Fruit fly (Drosophila melanogaster) whole organism, embryonic: ENCODE results near the gene ksr.

Experiments used
- Abd-B ChIP-seq: fragments of 200-800 bp; sonication (Bioruptor generic); optimal IDR thresholded peaks from 2 replicates; lab custom pipeline; 2018; ENCODE audit warnings: missing biosample characterization, mild to moderate bottlenecking, missing genetic modification characterization, moderate library complexity
- Atf6 ChIP-seq: fragments of 200-800 bp; sonication (Bioruptor generic); IDR thresholded peaks from 2 replicates; pipeline ENCODE4 v1.3.6; 2022; ENCODE audit warnings: missing biosample characterization, missing genetic modification characterization
- BEAF-32 ChIP-seq: fragments of 200-800 bp; sonication (Bioruptor generic); optimal IDR thresholded peaks from 3 replicates; lab custom pipeline; 2017; ENCODE audit warnings: missing biosample characterization, missing genetic modification characterization, mild to moderate bottlenecking, moderate library complexity, missing genetic modification reagents
- CG10147 ChIP-seq: fragments of 200-800 bp; sonication (Bioruptor generic); optimal IDR thresholded peaks from 2 replicates; lab custom pipeline; 2019; ENCODE audit warnings: missing biosample characterization, mild to moderate bottlenecking, missing genetic modification characterization, moderate library complexity
- CG10267 ChIP-seq: fragments of 200-800 bp; sonication (Bioruptor generic); optimal IDR thresholded peaks from 2 replicates; lab custom pipeline; 2018; ENCODE audit warnings: missing biosample characterization, mild to moderate bottlenecking, missing genetic modification characterization, moderate library complexity
- CG10321 ChIP-seq: fragments of 200-800 bp; sonication (Bioruptor generic); IDR thresholded peaks from 2 replicates; pipeline ENCODE4 v1.3.6; 2022; ENCODE audit warnings: missing biosample characterization, missing genetic modification characterization
- CG10366 ChIP-seq: fragments of 200-800 bp; sonication (Bioruptor generic); IDR thresholded peaks from 2 replicates; pipeline ENCODE4 v1.3.6; 2022; ENCODE audit warnings: missing biosample characterization, missing genetic modification characterization
- CG10959 ChIP-seq: fragments of 200-800 bp; sonication (Bioruptor generic); IDR thresholded peaks from 2 replicates; pipeline ENCODE4 v1.3.6; 2022; ENCODE audit warnings: missing biosample characterization, missing genetic modification characterization
- CG11504 ChIP-seq: fragments of 200-800 bp; sonication (Bioruptor generic); optimal IDR thresholded peaks from 3 replicates; lab custom pipeline; 2019; ENCODE audit warnings: missing biosample characterization, mild to moderate bottlenecking, missing genetic modification characterization, moderate library complexity
- CG11723 ChIP-seq: fragments of 200-800 bp; sonication (Bioruptor generic); optimal IDR thresholded peaks from 2 replicates; lab custom pipeline; 2017; ENCODE audit warnings: missing biosample characterization, mild to moderate bottlenecking, missing genetic modification characterization
- CG12104 ChIP-seq: fragments of 200-800 bp; sonication (Bioruptor generic); optimal IDR thresholded peaks from 3 replicates; lab custom pipeline; 2016; ENCODE audit warnings: missing biosample characterization, missing genetic modification characterization
- CG13894 ChIP-seq: fragments of 200-800 bp; sonication (Bioruptor generic); optimal IDR thresholded peaks from 3 replicates; lab custom pipeline; 2018; ENCODE audit warnings: missing biosample characterization, mild to moderate bottlenecking, missing genetic modification characterization, moderate library complexity
- CG1647 ChIP-seq: fragments of 200-800 bp; sonication (Bioruptor generic); optimal IDR thresholded peaks from 3 replicates; lab custom pipeline; 2016; ENCODE audit warnings: missing biosample characterization, missing genetic modification characterization
- CG2116 ChIP-seq: fragments of 200-800 bp; sonication (Bioruptor generic); optimal IDR thresholded peaks from 3 replicates; lab custom pipeline; 2018; ENCODE audit warnings: missing biosample characterization, mild to moderate bottlenecking, missing genetic modification characterization
- CG30020 ChIP-seq: fragments of 200-800 bp; optimal IDR thresholded peaks from 2 replicates; lab custom pipeline; 2019; ENCODE audit warnings: missing biosample characterization, mild to moderate bottlenecking, missing genetic modification characterization, moderate library complexity
- CG31365 ChIP-seq: fragments of 200-800 bp; sonication (Bioruptor generic); optimal IDR thresholded peaks from 2 replicates; lab custom pipeline; 2018; ENCODE audit warnings: missing biosample characterization, mild to moderate bottlenecking, missing genetic modification characterization
- CG31441 ChIP-seq: fragments of 200-800 bp; sonication (Bioruptor generic); IDR thresholded peaks from 2 replicates; pipeline ENCODE4 v1.3.6; 2022; ENCODE audit warnings: missing biosample characterization, missing genetic modification characterization
- CG32772 ChIP-seq: fragments of 200-800 bp; sonication (Bioruptor generic); IDR thresholded peaks from 2 replicates; pipeline ENCODE4 v1.3.6; 2022; ENCODE audit warnings: missing biosample characterization, missing genetic modification characterization
- CG3995 ChIP-seq: fragments of 200-800 bp; sonication (Bioruptor generic); optimal IDR thresholded peaks from 3 replicates; lab custom pipeline; 2016; ENCODE audit warnings: missing biosample characterization, missing genetic modification characterization
- CG42726 ChIP-seq: fragments of 200-800 bp; sonication (Bioruptor generic); IDR thresholded peaks from 2 replicates; pipeline ENCODE4 v1.3.6; 2022; ENCODE audit warnings: missing biosample characterization, missing genetic modification characterization; ENCODE audit not compliant: partially characterized antibody
- CG5180 ChIP-seq: fragments of 200-800 bp; sonication (Bioruptor generic); optimal IDR thresholded peaks from 3 replicates; lab custom pipeline; 2017; ENCODE audit warnings: missing biosample characterization, missing genetic modification characterization, mild to moderate bottlenecking, moderate library complexity, missing genetic modification reagents
- CG6765 ChIP-seq: fragments of 200-800 bp; sonication (Bioruptor generic); optimal IDR thresholded peaks from 3 replicates; lab custom pipeline; 2017; ENCODE audit warnings: missing biosample characterization, mild to moderate bottlenecking, missing genetic modification characterization
- CG9932 ChIP-seq: fragments of 200-800 bp; sonication (Bioruptor generic); IDR thresholded peaks from 2 replicates; pipeline ENCODE4 v1.3.6; 2022; ENCODE audit warnings: missing biosample characterization, missing genetic modification characterization
- CkIIα-i1 ChIP-seq: fragments of 200-800 bp; sonication (Bioruptor generic); IDR thresholded peaks from 2 replicates; pipeline ENCODE4 v1.3.6; 2022; ENCODE audit warnings: missing biosample characterization, missing genetic modification characterization
- Dbx ChIP-seq: fragments of 200-800 bp; sonication (Bioruptor generic); IDR thresholded peaks from 3 replicates; pipeline ENCODE4 v1.3.6; 2022; ENCODE audit warnings: missing biosample characterization, missing genetic modification characterization
- Ets65A ChIP-seq: fragments of 200-800 bp; sonication (Bioruptor generic); peaks from one replicate; lab custom pipeline; 2016; ENCODE audit warnings: missing biosample characterization, missing genetic modification characterization
- Ets97D ChIP-seq: fragments of 200-800 bp; sonication (Bioruptor generic); optimal IDR thresholded peaks from 3 replicates; lab custom pipeline; 2016; ENCODE audit warnings: missing biosample characterization, missing genetic modification characterization
- GATAe ChIP-seq: fragments of 200-800 bp; sonication (Bioruptor generic); conservative IDR thresholded peaks from 2 replicates; pipeline ENCODE4 v1.3.6; 2022; ENCODE audit warnings: missing biosample characterization, missing genetic modification characterization
- HLH4C ChIP-seq: fragments of 200-800 bp; sonication (Bioruptor generic); IDR thresholded peaks from 3 replicates; pipeline ENCODE4 v1.3.6; 2022; ENCODE audit warnings: missing biosample characterization, missing genetic modification characterization; ENCODE audit not compliant: partially characterized antibody
- Lim3 ChIP-seq: fragments of 200-800 bp; sonication (Bioruptor generic); IDR thresholded peaks from 2 replicates; pipeline ENCODE4 v1.3.6; 2022; ENCODE audit warnings: missing biosample characterization, missing genetic modification characterization
- Pdp1 ChIP-seq, 2 experiments: fragments of 200-800 bp; sonication (Bioruptor generic); optimal IDR thresholded peaks; 3 replicates each; lab custom pipeline; 2016; ENCODE audit warnings: missing biosample characterization in 2 of 2, missing genetic modification characterization in 2 of 2, mild to moderate bottlenecking in 1 of 2, moderate library complexity in 1 of 2
- Ravus ChIP-seq: fragments of 200-800 bp; sonication (Bioruptor generic); IDR thresholded peaks from 2 replicates; pipeline ENCODE4 v1.3.6; 2022; ENCODE audit warnings: missing biosample characterization, missing genetic modification characterization
- Rfx ChIP-seq: fragments of 200-800 bp; sonication (Bioruptor generic); IDR thresholded peaks from 2 replicates; pipeline ENCODE4 v1.3.6; 2022; ENCODE audit warnings: missing biosample characterization, missing genetic modification characterization
- Six4 ChIP-seq: fragments of 200-800 bp; sonication (Bioruptor generic); optimal IDR thresholded peaks from 2 replicates; lab custom pipeline; 2016; ENCODE audit warnings: missing biosample characterization, missing genetic modification characterization
- bab2 ChIP-seq: fragments of 200-800 bp; sonication (Bioruptor generic); optimal IDR thresholded peaks from 2 replicates; lab custom pipeline; 2016; ENCODE audit warnings: missing biosample characterization, missing genetic modification characterization
- grau ChIP-seq: fragments of 200-800 bp; optimal IDR thresholded peaks from 3 replicates; lab custom pipeline; 2019; ENCODE audit warnings: missing biosample characterization, mild to moderate bottlenecking, missing genetic modification characterization, moderate library complexity
- her ChIP-seq: fragments of 200-800 bp; sonication (Bioruptor generic); optimal IDR thresholded peaks from 2 replicates; lab custom pipeline; 2016; ENCODE audit warnings: missing biosample characterization, missing genetic modification characterization
- ind ChIP-seq: fragments of 200-800 bp; sonication (Bioruptor generic); optimal IDR thresholded peaks from 3 replicates; lab custom pipeline; 2016; ENCODE audit warnings: missing biosample characterization, missing genetic modification characterization
- ken ChIP-seq: fragments of 200-800 bp; sonication (Bioruptor generic); IDR thresholded peaks from 3 replicates; pipeline ENCODE4 v1.3.6; 2022; ENCODE audit warnings: missing biosample characterization, missing genetic modification characterization
- lab ChIP-seq: fragments of 200-800 bp; sonication (Bioruptor generic); optimal IDR thresholded peaks from 3 replicates; lab custom pipeline; 2017; ENCODE audit warnings: missing biosample characterization, missing genetic modification characterization, mild to moderate bottlenecking, moderate library complexity, missing genetic modification reagents
- maf-S ChIP-seq: fragments of 200-800 bp; sonication (Bioruptor generic); optimal IDR thresholded peaks from 2 replicates; lab custom pipeline; 2016; ENCODE audit warnings: missing biosample characterization, missing genetic modification characterization
- org-1 ChIP-seq: fragments of 200-800 bp; sonication (Bioruptor generic); optimal IDR thresholded peaks from 2 replicates; lab custom pipeline; 2017; ENCODE audit warnings: missing biosample characterization, missing genetic modification characterization
- pnt ChIP-seq: fragments of 200-800 bp; sonication (Bioruptor generic); optimal IDR thresholded peaks from 3 replicates; lab custom pipeline; 2016; ENCODE audit warnings: missing biosample characterization, missing genetic modification characterization
- sc ChIP-seq, 3 experiments: fragments of >200 bp in 2 of 3; fragments of 200-800 bp in 1 of 3; sonication (Bioruptor generic) in 1 of 3; optimal IDR thresholded peaks; 2 replicates in 2 of 3; 3 replicates in 1 of 3; lab custom pipeline; 2017; ENCODE audit warnings: mild to moderate bottlenecking in 1 of 3, missing biosample characterization in 1 of 3, missing genetic modification characterization in 1 of 3, missing genetic modification reagents in 1 of 3
- sd ChIP-seq: fragments of 200-800 bp; sonication (Bioruptor generic); optimal IDR thresholded peaks from 3 replicates; lab custom pipeline; 2018; ENCODE audit warnings: missing biosample characterization, mild to moderate bottlenecking, missing genetic modification characterization, moderate library complexity
- sima ChIP-seq: fragments of 200-800 bp; sonication (Bioruptor generic); optimal IDR thresholded peaks from 2 replicates; lab custom pipeline; 2016; ENCODE audit warnings: missing biosample characterization, missing genetic modification characterization
- slou ChIP-seq: fragments of 200-800 bp; sonication (Bioruptor generic); optimal IDR thresholded peaks from 3 replicates; lab custom pipeline; 2016; ENCODE audit warnings: missing biosample characterization, missing genetic modification characterization
- stwl ChIP-seq: fragments of 200-800 bp; sonication (Bioruptor generic); optimal IDR thresholded peaks from 3 replicates; lab custom pipeline; 2018; ENCODE audit warnings: missing biosample characterization, mild to moderate bottlenecking, missing genetic modification characterization, moderate library complexity
- tap ChIP-seq: fragments of 200-800 bp; optimal IDR thresholded peaks from 3 replicates; lab custom pipeline; 2019; ENCODE audit warnings: missing biosample characterization, mild to moderate bottlenecking, missing genetic modification characterization, moderate library complexity
- vnd ChIP-seq: fragments of 200-800 bp; sonication (Bioruptor generic); IDR thresholded peaks from 3 replicates; pipeline ENCODE4 v1.3.6; 2022; ENCODE audit warnings: missing biosample characterization, missing genetic modification characterization; ENCODE audit not compliant: partially characterized antibody
- vvl ChIP-seq: fragments of 200-800 bp; sonication (Bioruptor generic); IDR thresholded peaks from 2 replicates; pipeline ENCODE4 v1.3.6; 2022; ENCODE audit warnings: missing biosample characterization, missing genetic modification characterization
- zfh2 ChIP-seq: fragments of 200-800 bp; sonication (Bioruptor generic); optimal IDR thresholded peaks from 2 replicates; lab custom pipeline; 2016; ENCODE audit warnings: missing biosample characterization, missing genetic modification characterization

Gene ksr

DNA sequence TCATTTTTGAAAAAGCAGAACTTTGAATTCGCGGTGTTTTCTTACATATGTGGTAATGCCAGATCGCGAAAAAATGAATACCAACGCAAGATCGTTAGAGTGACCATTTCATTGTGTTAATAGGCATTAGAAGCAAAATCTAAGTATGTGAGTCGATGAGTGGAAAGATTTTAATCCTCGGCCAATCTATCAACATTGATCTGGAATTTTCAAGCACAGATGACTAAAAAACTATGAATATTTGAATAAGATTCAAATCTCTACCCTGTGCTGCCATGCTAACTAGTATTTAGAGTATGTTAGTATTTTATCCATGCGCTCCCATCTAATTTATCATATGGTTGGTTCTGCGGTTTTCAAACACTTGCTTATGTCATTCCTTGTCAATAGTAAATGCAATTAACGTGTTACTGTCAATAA is 32.9 kb upstream of the ksr start (continued):
- TF ChIP-seq Abd-B (GFP tag; lab: Kevin White, UChicago), result peak; percentile 23
- no peak for TF ChIP-seq CG32772 (GFP tag; lab: Robert Waterston, UW)
- TF ChIP-seq lab (GFP tag; lab: Kevin White, UChicago), result no peak
- TF ChIP-seq stwl, result no peak
- no peak for TF ChIP-seq CG10147 (GFP tag; lab: Kevin White, UChicago)
- no peak for TF ChIP-seq CkIIα-i1 (GFP tag; lab: Robert Waterston, UW)
- TF ChIP-seq maf-S (GFP tag; lab: Kevin White, UChicago), result no peak
- no peak for TF ChIP-seq CG10321 (GFP tag; lab: Robert Waterston, UW)
- TF ChIP-seq CG3995 (GFP tag; lab: Kevin White, UChicago), result no peak
- TF ChIP-seq tap (tag; lab: Kevin White, UChicago), result no peak
- no peak for TF ChIP-seq CG31441
- TF ChIP-seq CG13894 (tag; lab: Kevin White, UChicago), result no peak
- no peak for TF ChIP-seq sima (GFP tag; lab: Kevin White, UChicago)
- no peak for TF ChIP-seq GATAe (GFP tag; lab: Robert Waterston, UW)
- no peak for TF ChIP-seq Rfx (GFP tag; lab: Robert Waterston, UW)
- TF ChIP-seq grau (tag; lab: Kevin White, UChicago), result no peak
- no peak for TF ChIP-seq org-1
- no peak for TF ChIP-seq CG42726 (GFP tag; lab: Robert Waterston, UW)
- no peak for TF ChIP-seq Six4
- no peak for TF ChIP-seq HLH4C
- TF ChIP-seq pnt (GFP tag; lab: Kevin White, UChicago), result no peak
- no peak for TF ChIP-seq ken
- TF ChIP-seq ind (GFP tag; lab: Kevin White, UChicago), result no peak
- no peak for TF ChIP-seq Dbx (GFP tag; lab: Robert Waterston, UW)
- no peak for TF ChIP-seq bab2 (GFP tag; lab: Kevin White, UChicago)
- TF ChIP-seq BEAF-32, result peak; percentile 49
- no peak for TF ChIP-seq vvl (GFP tag; lab: Robert Waterston, UW)
- TF ChIP-seq CG10267 (tag; lab: Kevin White, UChicago), result peak; percentile 48
- TF ChIP-seq CG31365 (tag; lab: Kevin White, UChicago), result no peak
- TF ChIP-seq CG2116 (GFP tag; lab: Kevin White, UChicago), result peak; percentile 45
- TF ChIP-seq sc (optimal IDR thresholded peaks at IDR 0.05; lab: Kevin White, UChicago), result no peak
- TF ChIP-seq sc (GFP tag; optimal IDR thresholded peaks at IDR 0.05; lab: Kevin White, UChicago), result no peak
- TF ChIP-seq CG1647 (GFP tag; lab: Kevin White, UChicago), result no peak
- TF ChIP-seq Pdp1 (GFP tag; optimal IDR thresholded peaks at IDR 0.05; lab: Kevin White, UChicago), result no peak
- no peak for TF ChIP-seq CG10959 (GFP tag; lab: Robert Waterston, UW)
- TF ChIP-seq her (GFP tag; lab: Kevin White, UChicago), result no peak
- no peak for TF ChIP-seq vnd (GFP tag; lab: Robert Waterston, UW)
- TF ChIP-seq slou, result no peak
- no peak for TF ChIP-seq CG5180 (GFP tag; lab: Kevin White, UChicago)
- no peak for TF ChIP-seq Ravus
- peak; percentile 57 for TF ChIP-seq Ets97D (GFP tag; lab: Kevin White, UChicago)
- no peak for TF ChIP-seq sd (tag; lab: Kevin White, UChicago)
- no peak for TF ChIP-seq CG10366 (GFP tag; lab: Robert Waterston, UW)
- TF ChIP-seq CG6765, result no peak
- no peak for TF ChIP-seq CG11723 (GFP tag; lab: Kevin White, UChicago)
- no peak for TF ChIP-seq zfh2 (GFP tag; lab: Kevin White, UChicago)
- TF ChIP-seq CG9932 (GFP tag; lab: Robert Waterston, UW), result no peak
- no peak for TF ChIP-seq Ets65A (GFP tag; lab: Kevin White, UChicago)
- TF ChIP-seq Atf6 (GFP tag; lab: Robert Waterston, UW), result no peak
- TF ChIP-seq CG11504 (tag; lab: Kevin White, UChicago), result no peak
- no peak for TF ChIP-seq CG12104
- no peak for TF ChIP-seq Lim3
- no peak for TF ChIP-seq CG30020 (tag; lab: Kevin White, UChicago)
